Worm (Caenorhabditis elegans) whole organism, L4 larva: Measurements from ENCODE around the gene C49C8.3.

Experiments used
- Y5F2A.4 ChIP-seq: fragments of 200-800 bp; sonication (Bioruptor generic); optimal IDR thresholded peaks from 2 replicates; lab custom pipeline; 2018; ENCODE audit warnings: mild to moderate bottlenecking, missing genetic modification characterization, missing compliant biosample characterization
- Y75B8A.6 ChIP-seq: fragments of 200-800 bp; sonication (Bioruptor generic); IDR thresholded peaks from 2 replicates; pipeline ENCODE4 v1.3.6; 2022; ENCODE audit warnings: missing genetic modification reagents, missing genetic modification characterization, missing compliant biosample characterization
- ama-1 ChIP-seq: fragments of 150-350 bp; optimal IDR thresholded peaks from 2 replicates; lab custom pipeline; 2014; ENCODE audit warnings: inconsistent platforms, mixed read lengths
- fos-1 ChIP-seq: fragments of 150-350 bp; optimal IDR thresholded peaks from 2 replicates; lab custom pipeline; 2014; ENCODE audit warnings: missing biosample characterization, missing genetic modification characterization
- hlh-30 ChIP-seq: sonication (generic microtip); optimal IDR thresholded peaks from 2 replicates; lab custom pipeline; 2017; ENCODE audit warnings: antibody characterized with exemption, mild to moderate bottlenecking, missing genetic modification characterization, missing compliant biosample characterization; ENCODE audit not compliant: insufficient read depth
- lin-13 ChIP-seq: fragments of 150-350 bp; optimal IDR thresholded peaks from 2 replicates; lab custom pipeline; 2014; ENCODE audit warnings: missing biosample characterization, missing genetic modification reagents, missing genetic modification characterization
- lin-39 ChIP-seq: fragments of 150-350 bp; optimal IDR thresholded peaks from 2 replicates; lab custom pipeline; 2014; ENCODE audit warnings: missing biosample characterization, missing genetic modification reagents, missing genetic modification characterization
- unc-39 ChIP-seq: sonication (generic microtip); optimal IDR thresholded peaks from 2 replicates; lab custom pipeline; 2017; ENCODE audit warnings: missing biosample characterization, missing genetic modification characterization
- unc-62 ChIP-seq, 3 experiments: fragments of 150-350 bp in 1 of 3; sonication (generic microtip); optimal IDR thresholded peaks in 2 of 3; peaks in 1 of 3; 1 replicate in 1 of 3; 2 replicates in 2 of 3; lab custom pipeline; 2014 to 2017; ENCODE audit warnings: missing biosample characterization in 3 of 3, missing genetic modification characterization in 3 of 3, missing genetic modification reagents in 3 of 3, missing genotype in 1 of 3
- zag-1 ChIP-seq: fragments of 150-350 bp; optimal IDR thresholded peaks from 2 replicates; lab custom pipeline; 2014; ENCODE audit warnings: missing biosample characterization, missing genetic modification characterization

- TF ChIP-seq lin-39 (tag; lab: Kevin White, UChicago) = no peak
- no peak for TF ChIP-seq ama-1 (lab: Kevin White, UChicago)
- peak; percentile 97 for TF ChIP-seq hlh-30 (tag; lab: Kevin White, UChicago)
- no peak for TF ChIP-seq unc-39 (tag; lab: Kevin White, UChicago)
- no peak for TF ChIP-seq fos-1
- peak; percentile 47 for TF ChIP-seq lin-13 (GFP tag; lab: Kevin White, UChicago)
- no peak for TF ChIP-seq Y75B8A.6 (GFP tag; lab: Robert Waterston, UW)
- peak in 1 of 2 experiments; percentile 10 for TF ChIP-seq unc-62 (GFP tag; optimal IDR thresholded peaks at IDR 0.05 in 1 of 2; lab: Kevin White, UChicago)
- no peak for TF ChIP-seq unc-62 (tag; optimal IDR thresholded peaks at IDR 0.05; lab: Kevin White, UChicago)
- TF ChIP-seq zag-1 = no peak
- no peak for TF ChIP-seq Y5F2A.4
Measured at ce11 chrIV:8620102-8620733, 24.3 kb upstream of the C49C8.3 start, which contains the start of gene lin-49.
